Worm (Caenorhabditis elegans) whole organism, L2 larva: ENCODE data around the gene slc-5A12.

ENCODE experiments used
- C34F6.9 ChIP-seq: fragments of 150-350 bp; optimal IDR thresholded peaks from 2 replicates; lab custom pipeline; 2014; ENCODE audit warnings: missing biosample characterization, missing genetic modification characterization
- F13H6.1 ChIP-seq: sonication (generic microtip); optimal IDR thresholded peaks from 2 replicates; lab custom pipeline; 2016; ENCODE audit warnings: missing genetic modification characterization, missing compliant biosample characterization
- R02D3.7 ChIP-seq: fragments of 150-350 bp; optimal IDR thresholded peaks from 2 replicates; lab custom pipeline; 2014; ENCODE audit warnings: missing biosample characterization, missing genetic modification characterization
- ZK546.5 ChIP-seq: sonication (generic microtip); optimal IDR thresholded peaks from 2 replicates; lab custom pipeline; 2017; ENCODE audit warnings: missing biosample characterization, missing genetic modification characterization
- ama-1 ChIP-seq: fragments of 150-350 bp; optimal IDR thresholded peaks from 2 replicates; lab custom pipeline; 2018; ENCODE audit warnings: inconsistent platforms
- ceh-16 ChIP-seq: fragments of 150-350 bp; optimal IDR thresholded peaks from 2 replicates; lab custom pipeline; 2014; ENCODE audit warnings: missing biosample characterization, missing genetic modification characterization
- ceh-82 ChIP-seq: fragments of 150-350 bp; optimal IDR thresholded peaks from 2 replicates; lab custom pipeline; 2014; ENCODE audit warnings: missing biosample characterization, missing genetic modification characterization
- crh-2 ChIP-seq: sonication (generic microtip); optimal IDR thresholded peaks from 2 replicates; lab custom pipeline; 2017; ENCODE audit warnings: missing biosample characterization, missing genetic modification characterization
- dmd-4 ChIP-seq: sonication (generic microtip); optimal IDR thresholded peaks from 2 replicates; lab custom pipeline; 2017; ENCODE audit warnings: missing biosample characterization, missing genetic modification characterization
- elt-1 ChIP-seq: fragments of 150-350 bp; optimal IDR thresholded peaks from 2 replicates; lab custom pipeline; 2014; ENCODE audit warnings: missing biosample characterization, missing genetic modification characterization
- fos-1 ChIP-seq: fragments of 150-350 bp; optimal IDR thresholded peaks from 2 replicates; lab custom pipeline; 2014; ENCODE audit warnings: missing biosample characterization, missing genetic modification characterization
- gmeb-1 ChIP-seq: fragments of 150-350 bp; optimal IDR thresholded peaks from 2 replicates; lab custom pipeline; 2014; ENCODE audit warnings: missing biosample characterization, missing genetic modification characterization
- lin-11 ChIP-seq: fragments of 150-350 bp; sonication (generic microtip); optimal IDR thresholded peaks from 2 replicates; lab custom pipeline; 2014; ENCODE audit warnings: missing biosample characterization, missing genetic modification characterization, inconsistent platforms, mixed read lengths
- lin-39 ChIP-seq: fragments of 150-350 bp; optimal IDR thresholded peaks from 2 replicates; lab custom pipeline; 2014; ENCODE audit warnings: missing biosample characterization, missing genetic modification reagents, missing genetic modification characterization
- lsy-2 ChIP-seq, 2 experiments: fragments of 150-350 bp in 1 of 2; sonication (generic microtip) in 1 of 2; optimal IDR thresholded peaks; 2 replicates each; lab custom pipeline; 2014 to 2017; ENCODE audit warnings: missing biosample characterization in 2 of 2, missing genetic modification characterization in 2 of 2
- mab-5 ChIP-seq: fragments of 150-350 bp; optimal IDR thresholded peaks from 2 replicates; lab custom pipeline; 2014; ENCODE audit warnings: missing biosample characterization, missing genetic modification characterization
- mdl-1 ChIP-seq, 2 experiments: fragments of 150-350 bp in 1 of 2; sonication (generic microtip) in 1 of 2; optimal IDR thresholded peaks; 2 replicates each; lab custom pipeline; 2017; ENCODE audit warnings: missing biosample characterization in 2 of 2, missing genetic modification characterization in 2 of 2
- nhr-10 ChIP-seq: sonication (generic microtip); optimal IDR thresholded peaks from 2 replicates; lab custom pipeline; 2017; ENCODE audit warnings: missing biosample characterization, missing genetic modification characterization
- nhr-12 ChIP-seq: fragments of 150-350 bp; optimal IDR thresholded peaks from 2 replicates; lab custom pipeline; 2014; ENCODE audit warnings: missing biosample characterization, missing genetic modification characterization
- nhr-129 ChIP-seq: fragments of 150-350 bp; optimal IDR thresholded peaks from 2 replicates; lab custom pipeline; 2014; ENCODE audit warnings: missing biosample characterization, missing genetic modification characterization
- nhr-21 ChIP-seq: fragments of 150-350 bp; optimal IDR thresholded peaks from 2 replicates; lab custom pipeline; 2014; ENCODE audit warnings: missing biosample characterization, missing genetic modification characterization
- nhr-23 ChIP-seq: fragments of 150-350 bp; optimal IDR thresholded peaks from 2 replicates; lab custom pipeline; 2014; ENCODE audit warnings: missing biosample characterization, missing genetic modification reagents, missing genetic modification characterization
- nhr-25 ChIP-seq: fragments of 150-350 bp; sonication (generic microtip); optimal IDR thresholded peaks from 3 replicates; lab custom pipeline; 2014; ENCODE audit warnings: missing biosample characterization, missing genetic modification characterization
- nhr-6 ChIP-seq: fragments of 150-350 bp; optimal IDR thresholded peaks from 2 replicates; lab custom pipeline; 2014; ENCODE audit warnings: missing biosample characterization, missing genetic modification characterization
- nhr-77 ChIP-seq: fragments of 150-350 bp; optimal IDR thresholded peaks from 2 replicates; lab custom pipeline; 2014; ENCODE audit warnings: missing biosample characterization, missing genetic modification characterization
- sem-4 ChIP-seq: fragments of 150-350 bp; optimal IDR thresholded peaks from 2 replicates; lab custom pipeline; 2014; ENCODE audit warnings: missing biosample characterization, missing genetic modification reagents, missing genetic modification characterization
- skn-1 ChIP-seq: sonication (generic microtip); optimal IDR thresholded peaks from 2 replicates; lab custom pipeline; 2017; ENCODE audit warnings: missing biosample characterization, missing genetic modification characterization
- sma-3 ChIP-seq: sonication (generic microtip); optimal IDR thresholded peaks from 2 replicates; lab custom pipeline; 2016; ENCODE audit warnings: missing genetic modification reagents, missing genetic modification characterization, missing compliant biosample characterization
- sma-9 ChIP-seq, 2 experiments: fragments of 150-350 bp in 1 of 2; sonication (generic microtip) in 1 of 2; optimal IDR thresholded peaks; 2 replicates each; lab custom pipeline; 2014 to 2016; ENCODE audit warnings: missing genetic modification characterization in 2 of 2, mild to moderate bottlenecking in 1 of 2, missing biosample characterization in 1 of 2, missing compliant biosample characterization in 1 of 2, missing genetic modification reagents in 1 of 2, moderate library complexity in 1 of 2
- unc-39 ChIP-seq: fragments of 150-350 bp; optimal IDR thresholded peaks from 2 replicates; lab custom pipeline; 2014; ENCODE audit warnings: missing biosample characterization, missing genetic modification characterization
- ztf-1 ChIP-seq: fragments of 200-800 bp; sonication (Bioruptor generic); conservative IDR thresholded peaks from 2 replicates; pipeline ENCODE4 v1.3.6; 2022; ENCODE audit warnings: missing genetic modification characterization, missing compliant biosample characterization
- ztf-11 ChIP-seq: sonication (generic microtip); optimal IDR thresholded peaks from 2 replicates; lab custom pipeline; 2017; ENCODE audit warnings: missing biosample characterization, missing genetic modification characterization
- ztf-4 ChIP-seq: fragments of 150-350 bp; optimal IDR thresholded peaks from 2 replicates; lab custom pipeline; 2014; ENCODE audit warnings: missing biosample characterization, missing genetic modification characterization

slc-5A12 gene

DNA sequence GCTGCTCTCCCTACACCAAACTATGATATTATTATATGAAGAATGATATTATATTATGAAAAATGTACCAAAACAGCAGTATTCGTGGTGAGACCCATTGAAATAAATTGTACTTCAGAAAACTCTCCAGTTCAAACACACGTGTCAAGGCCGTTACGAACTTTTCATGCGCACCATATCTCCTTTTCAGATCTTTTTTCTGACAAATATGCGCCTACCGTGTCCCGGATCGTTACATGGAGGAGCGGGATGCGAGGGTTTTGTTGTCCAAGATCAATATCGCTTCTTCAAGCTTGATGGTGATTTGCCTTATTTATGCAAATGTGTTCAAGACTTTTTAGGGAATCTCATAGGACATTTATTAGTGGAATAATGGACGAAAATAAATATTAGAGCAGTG is 33.5 kb upstream of the slc-5A12 start:
- TF ChIP-seq nhr-21 (tag; lab: Kevin White, UChicago) = no peak
- TF ChIP-seq elt-1 = peak; percentile 56
- TF ChIP-seq nhr-12 = no peak
- no peak for TF ChIP-seq nhr-77
- TF ChIP-seq unc-39 = no peak
- TF ChIP-seq nhr-6 (tag; lab: Kevin White, UChicago) = no peak
- TF ChIP-seq lsy-2 (tag; optimal IDR thresholded peaks at IDR 0.05; lab: Kevin White, UChicago) = no peak
- TF ChIP-seq ceh-16 = peak; percentile 58
- peak; percentile 6 for TF ChIP-seq sma-9 (GFP tag; optimal IDR thresholded peaks at IDR 0.05; lab: Kevin White, UChicago)
- no peak for TF ChIP-seq sma-9 (tag; optimal IDR thresholded peaks at IDR 0.05; lab: Kevin White, UChicago)

ce11 chrIV:11908733-11909132 is 28.5 kb upstream of the slc-5A12 start:
- no peak for TF ChIP-seq lin-11 (tag; lab: Kevin White, UChicago)
- TF ChIP-seq elt-1 = peak; percentile 61

ce11 chrIV:11911723-11912122 is 25.5 kb upstream of the slc-5A12 start, which contains the start of gene VZK822L.2:
Gene VZK822L.2 (plus strand): TSS chrIV:11912023.
- TF ChIP-seq nhr-23 (tag; lab: Kevin White, UChicago) = no peak
- TF ChIP-seq fos-1 (tag; lab: Kevin White, UChicago) = peak; percentile 43
- TF ChIP-seq ztf-1 (GFP tag; lab: Robert Waterston, UW) = no peak

ce11 chrIV:11913295-11913940 is 23.8 kb upstream of the slc-5A12 start:
- TF ChIP-seq gmeb-1 (tag; lab: Kevin White, UChicago) (peak; percentile 12), fos-1 (tag; lab: Kevin White, UChicago) (peak; percentile 11), mab-5 (tag; lab: Kevin White, UChicago) (no peak)

DNA sequence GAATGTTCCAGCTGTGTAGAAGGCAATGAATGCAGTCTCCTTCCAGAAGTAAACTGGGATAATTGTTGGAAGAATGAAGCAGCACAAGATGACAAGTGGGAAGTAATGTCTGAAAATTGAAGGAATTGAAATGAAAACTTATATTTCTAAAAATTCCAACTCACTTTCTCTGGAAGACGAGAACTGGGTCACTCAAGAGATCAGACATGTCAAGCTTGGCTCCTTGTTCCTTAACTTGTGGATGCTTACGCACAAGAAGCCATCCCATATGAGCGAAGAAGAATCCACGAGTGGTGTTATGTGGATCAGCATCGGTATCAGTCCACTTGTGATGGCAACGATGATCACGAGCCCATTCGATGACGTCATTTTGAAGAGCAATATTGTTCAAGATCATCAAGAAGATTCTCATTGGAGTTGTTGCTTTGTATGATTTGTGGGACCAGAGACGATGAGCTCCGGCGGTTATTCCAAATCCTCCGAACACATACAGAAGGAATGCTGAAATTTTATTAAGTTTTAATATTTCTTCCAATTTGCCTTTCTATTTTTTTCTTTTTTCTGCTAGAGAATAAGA is 22.9 kb upstream of the slc-5A12 start:
- no peak for TF ChIP-seq R02D3.7
- no peak for TF ChIP-seq dmd-4 (tag; lab: Kevin White, UChicago)
- no peak for TF ChIP-seq nhr-77
- TF ChIP-seq F13H6.1 (tag; lab: Kevin White, UChicago) = no peak
- no peak for TF ChIP-seq ama-1 (lab: Kevin White, UChicago)
- TF ChIP-seq nhr-23 (tag; lab: Kevin White, UChicago) = no peak
- TF ChIP-seq lin-39 = no peak
- no peak for TF ChIP-seq sma-3 (GFP tag; lab: Kevin White, UChicago)
- no peak for TF ChIP-seq ztf-11
- no peak for TF ChIP-seq C34F6.9
- no peak for TF ChIP-seq elt-1
- TF ChIP-seq mdl-1 (tag; optimal IDR thresholded peaks at IDR 0.05; lab: Kevin White, UChicago) = no peak
- TF ChIP-seq nhr-129 = no peak
- no peak for TF ChIP-seq ceh-82 (tag; lab: Kevin White, UChicago)
- TF ChIP-seq gmeb-1 (tag; lab: Kevin White, UChicago) = no peak
- TF ChIP-seq sem-4 (tag; lab: Kevin White, UChicago) = no peak
- no peak for TF ChIP-seq nhr-10 (tag; lab: Kevin White, UChicago)
- no peak for TF ChIP-seq nhr-25 (tag; lab: Kevin White, UChicago)
- TF ChIP-seq nhr-6 (tag; lab: Kevin White, UChicago) = no peak
- TF ChIP-seq ZK546.5 = no peak

ce11 chrIV:11914837-11915737 is 22.1 kb upstream of the slc-5A12 start, which contains the start of gene fat-6:
Gene fat-6 (minus strand): TSS chrIV:11915687.
- peak; percentile 72 for TF ChIP-seq sma-9 (GFP tag; optimal IDR thresholded peaks at IDR 0.05; lab: Kevin White, UChicago)
- no peak for TF ChIP-seq sma-9 (tag; optimal IDR thresholded peaks at IDR 0.05; lab: Kevin White, UChicago)
- peak; percentile 65 for TF ChIP-seq fos-1 (tag; lab: Kevin White, UChicago)
- peak in 1 of 2 experiments; percentile 14 for TF ChIP-seq lsy-2 (tag; optimal IDR thresholded peaks at IDR 0.05; lab: Kevin White, UChicago)
- peak; percentile 53 for TF ChIP-seq nhr-21 (tag; lab: Kevin White, UChicago)
- TF ChIP-seq gmeb-1 (tag; lab: Kevin White, UChicago) = peak; percentile 24
- no peak for TF ChIP-seq R02D3.7
- no peak for TF ChIP-seq ztf-4 (tag; lab: Kevin White, UChicago)
- TF ChIP-seq skn-1 (tag; lab: Kevin White, UChicago) = no peak
- peak; percentile 17 for TF ChIP-seq F13H6.1 (tag; lab: Kevin White, UChicago)
- peak; percentile 3 for TF ChIP-seq nhr-25 (tag; lab: Kevin White, UChicago)
- peak; percentile 45 for TF ChIP-seq crh-2 (tag; lab: Kevin White, UChicago)
- TF ChIP-seq sma-3 (GFP tag; lab: Kevin White, UChicago) = peak; percentile 36
